Worm (Caenorhabditis elegans): ENCODE measurements around the gene unc-84.

unc-84 gene

DNA sequence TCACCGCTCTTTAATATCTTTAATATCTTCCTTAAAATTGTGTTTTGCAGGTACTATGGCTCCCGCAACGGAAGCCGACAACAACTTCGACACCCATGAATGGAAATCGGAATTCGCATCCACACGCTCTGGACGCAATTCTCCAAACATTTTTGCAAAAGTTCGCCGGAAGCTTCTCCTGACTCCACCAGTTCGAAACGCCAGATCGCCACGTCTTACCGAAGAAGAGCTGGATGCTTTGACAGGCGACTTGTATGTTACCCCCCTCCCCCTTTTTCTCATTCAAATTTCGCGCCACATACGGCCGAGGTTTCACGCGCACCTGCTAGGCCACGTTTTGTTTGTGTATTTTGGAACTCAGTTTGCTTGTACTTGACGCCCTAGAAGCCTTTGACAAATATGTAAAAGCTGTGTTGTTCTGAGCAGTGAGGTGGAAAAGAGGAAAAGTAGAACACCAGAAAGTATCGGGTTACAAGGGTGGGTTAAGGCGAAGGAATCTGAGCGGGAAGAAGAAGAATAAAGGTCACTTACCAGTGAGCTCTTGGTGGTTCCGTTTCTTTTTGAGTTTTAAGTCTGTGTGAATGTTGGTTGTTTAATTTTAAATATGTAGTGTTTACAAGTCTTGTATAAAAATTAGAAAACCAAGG is at the start of gene unc-84:
Gene unc-84 (plus strand): TSS at position 51 of the 647 bp plus-strand sequence.
- no peak for TF ChIP-seq unc-62 (GFP tag; optimal IDR thresholded peaks at IDR 0.05)
- no peak for TF ChIP-seq B0019.2 (GFP tag; conservative IDR thresholded peaks at IDR 0.05)
- TF ChIP-seq egl-44 (GFP tag; IDR thresholded peaks at IDR 0.05), result no peak
- no peak for TF ChIP-seq madf-8 (GFP tag; conservative IDR thresholded peaks at IDR 0.05)
- TF ChIP-seq lin-54 (GFP tag; optimal IDR thresholded peaks at IDR 0.05), result peak; percentile 10
- TF ChIP-seq B0035.1 (tag; optimal IDR thresholded peaks at IDR 0.05), result no peak
- TF ChIP-seq attf-6 (GFP tag; IDR thresholded peaks at IDR 0.05), result no peak
- no peak for TF ChIP-seq unc-130 (GFP tag; optimal IDR thresholded peaks at IDR 0.05)
- no peak for TF ChIP-seq tlf-1 (GFP tag; optimal IDR thresholded peaks at IDR 0.05)
- no peak for TF ChIP-seq ztf-22 (GFP tag; optimal IDR thresholded peaks at IDR 0.05)
- TF ChIP-seq atf-7 (tag; optimal IDR thresholded peaks at IDR 0.05), result no peak
- no peak for TF ChIP-seq F57C9.4 (tag; optimal IDR thresholded peaks at IDR 0.05)
- TF ChIP-seq pha-4 (tag; optimal IDR thresholded peaks at IDR 0.05), result no peak
- TF ChIP-seq zfh-2 (GFP tag; conservative IDR thresholded peaks at IDR 0.05), result peak; percentile 58; the same call in 1 of the 2 replicates

DNA sequence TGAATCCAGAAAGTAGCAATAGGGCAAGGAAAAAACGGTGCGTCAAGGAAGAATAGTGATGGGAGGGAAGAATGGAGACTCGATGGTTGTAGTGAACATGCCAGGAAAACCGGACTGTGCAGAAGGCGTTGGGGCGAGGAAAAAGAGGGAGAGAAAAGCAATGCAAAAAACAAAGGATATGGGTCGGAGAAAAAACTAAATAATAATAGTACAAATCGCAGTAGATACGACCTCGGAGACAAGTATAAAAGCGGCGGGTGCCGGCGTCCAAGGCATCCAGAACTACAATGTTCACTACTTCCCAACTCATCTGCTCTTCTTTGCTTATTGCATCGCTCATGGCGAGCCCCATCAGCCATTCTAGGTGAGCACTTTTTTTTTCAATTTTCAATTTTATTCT is 47.8 kb upstream of the unc-84 start, which contains the start of gene R01E6.5:
Gene R01E6.5 (plus strand): TSS at position 301 of the 400 bp plus-strand sequence.
- TF ChIP-seq ztf-18 (tag; optimal IDR thresholded peaks at IDR 0.05) (no peak), ztf-25 (GFP tag; IDR thresholded peaks at IDR 0.05) (no peak), gei-17 (GFP tag; optimal IDR thresholded peaks at IDR 0.05) (no peak), egrh-3 (GFP tag; IDR thresholded peaks at IDR 0.05) (no peak), bed-2 (GFP tag; IDR thresholded peaks at IDR 0.05) (no peak), ekl-4 (GFP tag; IDR thresholded peaks at IDR 0.05) (no peak), lin-26 (GFP tag; IDR thresholded peaks at IDR 0.05) (no peak), hmg-20 (GFP tag; IDR thresholded peaks at IDR 0.05) (no peak), mxl-1 (tag; optimal IDR thresholded peaks at IDR 0.05) (no peak), bed-1 (GFP tag; IDR thresholded peaks at IDR 0.05) (no peak), F37B4.10 (GFP tag; IDR thresholded peaks at IDR 0.05) (no peak), atf-7 (tag; optimal IDR thresholded peaks at IDR 0.05) (no peak), mel-28 (tag; optimal IDR thresholded peaks at IDR 0.05; ENCODE audit: borderline replicate concordance) (no peak), ceh-79 (tag; optimal IDR thresholded peaks at IDR 0.05) (no peak)

ce11 chrX:13539701-13540100 is 44.9 kb upstream of the unc-84 start:
- peak; percentile 59 for TF ChIP-seq somi-1 (GFP tag; optimal IDR thresholded peaks at IDR 0.05)
- TF ChIP-seq ztf-26 (tag; optimal IDR thresholded peaks at IDR 0.05), result peak; percentile 7
- peak; percentile 52; the same call in 1 of the 2 replicates for TF ChIP-seq K11D2.4 (GFP tag; IDR thresholded peaks at IDR 0.05)
- TF ChIP-seq nhr-80 (tag; optimal IDR thresholded peaks at IDR 0.05), result peak; percentile 37
- TF ChIP-seq bed-1 (GFP tag; IDR thresholded peaks at IDR 0.05), result no peak
- TF ChIP-seq aptf-3 (GFP tag; IDR thresholded peaks at IDR 0.05), result no peak
- no peak for TF ChIP-seq cebp-1 (GFP tag; IDR thresholded peaks at IDR 0.05)
- TF ChIP-seq cebp-1 (tag; optimal IDR thresholded peaks at IDR 0.05), result peak; percentile 5
- TF ChIP-seq lin-40 (tag; optimal IDR thresholded peaks at IDR 0.05), result peak; percentile 50

DNA sequence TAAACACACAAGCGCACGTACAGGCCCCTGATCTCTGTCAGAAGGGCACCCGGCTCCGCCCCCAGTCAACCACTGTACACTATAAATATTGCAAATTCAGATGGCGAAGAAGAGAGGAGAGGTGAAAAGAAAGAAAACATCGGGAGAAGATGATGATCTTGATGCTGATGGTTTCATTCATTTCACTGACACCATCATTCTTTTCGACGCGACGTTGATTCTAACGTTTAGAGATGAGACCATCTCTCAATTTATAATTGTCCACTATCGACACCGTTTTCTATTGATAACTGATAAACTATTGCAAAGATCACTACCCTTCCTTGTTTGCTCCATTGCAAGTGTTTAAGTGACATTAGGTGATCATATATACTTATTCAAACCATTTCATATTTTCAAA is 43.2 kb upstream of the unc-84 start:
- TF ChIP-seq Y67H2A.10 (GFP tag; conservative IDR thresholded peaks at IDR 0.05) (no peak), hmg-20 (GFP tag; IDR thresholded peaks at IDR 0.05) (no peak), nhr-80 (tag; optimal IDR thresholded peaks at IDR 0.05) (peak; percentile 21), madf-10 (tag; optimal IDR thresholded peaks at IDR 0.05) (no peak), ama-1 (optimal IDR thresholded peaks at IDR 0.05) (peak; percentile 88), ama-1 (GFP tag; optimal IDR thresholded peaks at IDR 0.05) (no peak), dox-1 (GFP tag; IDR thresholded peaks at IDR 0.05) (no peak), attf-6 (GFP tag; IDR thresholded peaks at IDR 0.05) (no peak), hlh-12 (tag; optimal IDR thresholded peaks at IDR 0.05) (no peak), mcd-1 (GFP tag; IDR thresholded peaks at IDR 0.05) (no peak), attf-5 (GFP tag; optimal IDR thresholded peaks at IDR 0.05) (no peak), lin-40 (tag; optimal IDR thresholded peaks at IDR 0.05) (peak; percentile 35), hrde-1 (tag; optimal IDR thresholded peaks at IDR 0.05; ENCODE audit: borderline replicate concordance) (no peak), athp-1 (tag; optimal IDR thresholded peaks at IDR 0.05) (no peak), bed-1 (GFP tag; IDR thresholded peaks at IDR 0.05) (no peak)
